Worm (Caenorhabditis elegans) whole organism, early embryonic: ENCODE measurements around the gene mrpl-20.

ENCODE experiments used
- ama-1 ChIP-seq: fragments of 150-350 bp; optimal IDR thresholded peaks from 2 replicates; lab custom pipeline; 2014
- ceh-36 ChIP-seq: sonication (generic microtip); optimal IDR thresholded peaks from 2 replicates; lab custom pipeline; 2016; ENCODE audit warnings: missing genetic modification characterization, inconsistent platforms, missing compliant biosample characterization
- ets-7 ChIP-seq: sonication (generic microtip); optimal IDR thresholded peaks from 2 replicates; lab custom pipeline; 2016; ENCODE audit warnings: missing genotype, missing genetic modification characterization, missing compliant biosample characterization
- flt-1 ChIP-seq: fragments of 200-800 bp; sonication (Bioruptor generic); IDR thresholded peaks from 2 replicates; pipeline ENCODE4 v1.3.6; 2022; ENCODE audit warnings: missing genetic modification characterization, missing compliant biosample characterization
- hmg-4 ChIP-seq: fragments of 200-800 bp; sonication (Bioruptor generic); optimal IDR thresholded peaks from 2 replicates; lab custom pipeline; 2018; ENCODE audit warnings: mild to moderate bottlenecking, missing genetic modification characterization, missing compliant biosample characterization
- tbx-11 ChIP-seq: fragments of 200-800 bp; sonication (Bioruptor generic); IDR thresholded peaks from 2 replicates; pipeline ENCODE4 v1.3.6; 2022; ENCODE audit warnings: missing genetic modification characterization, missing compliant biosample characterization

ce11 chrII:13315637-13316523, 22.2 kb upstream of the mrpl-20 start:
- TF ChIP-seq ceh-36 (tag; lab: Kevin White, UChicago) (no peak), ama-1 (lab: Kevin White, UChicago) (no peak), ets-7 (no peak), tbx-11 (no peak), flt-1 (GFP tag; lab: Robert Waterston, UW) (no peak), hmg-4 (GFP tag; lab: Kevin White, UChicago) (no peak)
